Worm (Caenorhabditis elegans) whole organism, L2 larva: Measurements from ENCODE around the gene trpp-4.

Experiments
- C34F6.9 ChIP-seq: fragments of 150-350 bp; optimal IDR thresholded peaks from 2 replicates; lab custom pipeline; 2014; ENCODE audit warnings: missing biosample characterization, missing genetic modification characterization
- aly-2 ChIP-seq: fragments of 150-350 bp; optimal IDR thresholded peaks from 2 replicates; lab custom pipeline; 2014; ENCODE audit warnings: missing biosample characterization, missing genetic modification characterization
- ceh-82 ChIP-seq: fragments of 150-350 bp; optimal IDR thresholded peaks from 2 replicates; lab custom pipeline; 2014; ENCODE audit warnings: missing biosample characterization, missing genetic modification characterization
- elt-1 ChIP-seq: fragments of 150-350 bp; optimal IDR thresholded peaks from 2 replicates; lab custom pipeline; 2014; ENCODE audit warnings: missing biosample characterization, missing genetic modification characterization
- elt-3 ChIP-seq: sonication (generic microtip); optimal IDR thresholded peaks from 2 replicates; lab custom pipeline; 2017; ENCODE audit warnings: missing biosample characterization, missing genetic modification characterization
- fos-1 ChIP-seq: fragments of 150-350 bp; optimal IDR thresholded peaks from 2 replicates; lab custom pipeline; 2014; ENCODE audit warnings: missing biosample characterization, missing genetic modification characterization
- lsy-2 ChIP-seq, 2 experiments: fragments of 150-350 bp in 1 of 2; sonication (generic microtip) in 1 of 2; optimal IDR thresholded peaks; 2 replicates each; lab custom pipeline; 2014 to 2017; ENCODE audit warnings: missing biosample characterization in 2 of 2, missing genetic modification characterization in 2 of 2
- nhr-25 ChIP-seq: fragments of 150-350 bp; sonication (generic microtip); optimal IDR thresholded peaks from 3 replicates; lab custom pipeline; 2014; ENCODE audit warnings: missing biosample characterization, missing genetic modification characterization
- skn-1 ChIP-seq: sonication (generic microtip); optimal IDR thresholded peaks from 2 replicates; lab custom pipeline; 2017; ENCODE audit warnings: missing biosample characterization, missing genetic modification characterization
- unc-55 ChIP-seq: fragments of 150-350 bp; sonication (generic microtip); optimal IDR thresholded peaks from 3 replicates; lab custom pipeline; 2014; ENCODE audit warnings: missing biosample characterization, missing genetic modification reagents, missing genetic modification characterization
- unc-62 ChIP-seq: fragments of 150-350 bp; optimal IDR thresholded peaks from 2 replicates; lab custom pipeline; 2014; ENCODE audit warnings: missing biosample characterization, missing genetic modification reagents, missing genetic modification characterization
- zag-1 ChIP-seq: fragments of 150-350 bp; optimal IDR thresholded peaks from 2 replicates; lab custom pipeline; 2014; ENCODE audit warnings: missing biosample characterization, missing genetic modification characterization
- ztf-11 ChIP-seq: sonication (generic microtip); optimal IDR thresholded peaks from 2 replicates; lab custom pipeline; 2017; ENCODE audit warnings: missing biosample characterization, missing genetic modification characterization
- ztf-4 ChIP-seq: fragments of 150-350 bp; optimal IDR thresholded peaks from 2 replicates; lab custom pipeline; 2014; ENCODE audit warnings: missing biosample characterization, missing genetic modification characterization

- TF ChIP-seq zag-1, result no peak
- no peak for TF ChIP-seq lsy-2 (tag; optimal IDR thresholded peaks at IDR 0.05; lab: Kevin White, UChicago)
- TF ChIP-seq ztf-11, result no peak
- TF ChIP-seq ceh-82, result no peak
- no peak for TF ChIP-seq C34F6.9 (tag; lab: Kevin White, UChicago)
- TF ChIP-seq nhr-25 (tag; lab: Kevin White, UChicago), result no peak
- no peak for TF ChIP-seq ztf-4 (tag; lab: Kevin White, UChicago)
- TF ChIP-seq unc-55 (GFP tag; lab: Kevin White, UChicago), result no peak
- TF ChIP-seq fos-1 (tag; lab: Kevin White, UChicago), result peak; percentile 59
- no peak for TF ChIP-seq elt-1 (tag; lab: Kevin White, UChicago)
- TF ChIP-seq aly-2 (tag; lab: Kevin White, UChicago), result no peak
- no peak for TF ChIP-seq unc-62 (GFP tag; lab: Kevin White, UChicago)
- TF ChIP-seq skn-1 (tag; lab: Kevin White, UChicago), result no peak
- no peak for TF ChIP-seq elt-3 (tag; lab: Kevin White, UChicago)
These were observed 43.8 kb upstream of the trpp-4 start, which contains the start of gene ttr-49 for ce11 chrV:9356345-9356744.
